Worm (Caenorhabditis elegans): Measurements from ENCODE around the gene C44B11.1.
A peak's percentile ranks its signal among the peaks of the same experiment; 100 is the strongest.

C44B11.1 gene

ce11 chrIII:3169279-3169678 lies 14.2 kb downstream of the C44B11.1 start:
- TF ChIP-seq crh-2 (tag; optimal IDR thresholded peaks at IDR 0.05) = no peak
- no peak for TF ChIP-seq nhr-6 (tag; optimal IDR thresholded peaks at IDR 0.05)
- no peak for TF ChIP-seq nhr-25 (tag; optimal IDR thresholded peaks at IDR 0.05)
- TF ChIP-seq unc-39 (tag; optimal IDR thresholded peaks at IDR 0.05) = no peak
- TF ChIP-seq nhr-10 (tag; optimal IDR thresholded peaks at IDR 0.05) = no peak
- no peak for TF ChIP-seq nhr-21 (tag; optimal IDR thresholded peaks at IDR 0.05)
- no peak for TF ChIP-seq mbf-1 (tag; optimal IDR thresholded peaks at IDR 0.05)
- TF ChIP-seq sma-3 (GFP tag; optimal IDR thresholded peaks at IDR 0.05) = no peak
- TF ChIP-seq mdl-1 (tag; optimal IDR thresholded peaks at IDR 0.05) = no peak
- no peak for TF ChIP-seq F13H6.1 (tag; optimal IDR thresholded peaks at IDR 0.05)
- TF ChIP-seq ztf-1 (GFP tag; conservative IDR thresholded peaks at IDR 0.05) = no peak
- no peak for TF ChIP-seq ztf-4 (tag; optimal IDR thresholded peaks at IDR 0.05)
- TF ChIP-seq fos-1 (tag; optimal IDR thresholded peaks at IDR 0.05) = no peak
- no peak for TF ChIP-seq lin-39 (tag; optimal IDR thresholded peaks at IDR 0.05)
- no peak for TF ChIP-seq ceh-82 (tag; optimal IDR thresholded peaks at IDR 0.05)
- TF ChIP-seq nhr-129 (tag; optimal IDR thresholded peaks at IDR 0.05) = no peak

ce11 chrIII:3170538-3170937 lies 15.5 kb downstream of the C44B11.1 start:
- no peak for TF ChIP-seq mab-5 (tag; optimal IDR thresholded peaks at IDR 0.05)
- TF ChIP-seq F13H6.1 (tag; optimal IDR thresholded peaks at IDR 0.05) = no peak
- no peak for TF ChIP-seq nhr-23 (tag; optimal IDR thresholded peaks at IDR 0.05)
- no peak for TF ChIP-seq sem-4 (tag; optimal IDR thresholded peaks at IDR 0.05)
- TF ChIP-seq nhr-12 (tag; optimal IDR thresholded peaks at IDR 0.05) = no peak
- no peak for TF ChIP-seq blmp-1 (tag; optimal IDR thresholded peaks at IDR 0.05; ENCODE audit: insufficient read depth)
- TF ChIP-seq zag-1 (tag; optimal IDR thresholded peaks at IDR 0.05) = no peak
- no peak for TF ChIP-seq alr-1 (tag; optimal IDR thresholded peaks at IDR 0.05)
- TF ChIP-seq ztf-1 (GFP tag; conservative IDR thresholded peaks at IDR 0.05) = no peak

- no peak for TF ChIP-seq R02D3.7 (tag; optimal IDR thresholded peaks at IDR 0.05)
Observed at ce11 chrIII:3171382-3171781, 16.3 kb downstream of the C44B11.1 start, which contains the start of gene R148.4. R148.4 (plus strand) TSS chrIII:3171592.

- no peak for TF ChIP-seq aly-2 (tag; optimal IDR thresholded peaks at IDR 0.05)
- TF ChIP-seq F13H6.1 (tag; optimal IDR thresholded peaks at IDR 0.05) = peak; percentile 62
- TF ChIP-seq ceh-82 (tag; optimal IDR thresholded peaks at IDR 0.05) = no peak
- TF ChIP-seq zag-1 (tag; optimal IDR thresholded peaks at IDR 0.05) = no peak
- no peak for TF ChIP-seq Y55F3AM.14 (GFP tag; optimal IDR thresholded peaks at IDR 0.05)
- TF ChIP-seq R02D3.7 (tag; optimal IDR thresholded peaks at IDR 0.05) = no peak
- TF ChIP-seq unc-55 (GFP tag; optimal IDR thresholded peaks at IDR 0.05) = peak; percentile 52
- no peak for TF ChIP-seq elt-1 (tag; optimal IDR thresholded peaks at IDR 0.05)
- TF ChIP-seq skn-1 (tag; optimal IDR thresholded peaks at IDR 0.05) = no peak
- TF ChIP-seq mdl-1 (tag; optimal IDR thresholded peaks at IDR 0.05) = peak in 1 of 2 experiments; percentile 24
- TF ChIP-seq ztf-1 (GFP tag; conservative IDR thresholded peaks at IDR 0.05) = no peak
- peak in 1 of 2 experiments; percentile 59 for TF ChIP-seq lsy-2 (tag; optimal IDR thresholded peaks at IDR 0.05)
- no peak for TF ChIP-seq elt-3 (tag; optimal IDR thresholded peaks at IDR 0.05)
- peak; percentile 27 for TF ChIP-seq sem-4 (tag; optimal IDR thresholded peaks at IDR 0.05)
- TF ChIP-seq peb-1 (tag; optimal IDR thresholded peaks at IDR 0.05) = no peak
- peak; percentile 36 for TF ChIP-seq lin-11 (tag; optimal IDR thresholded peaks at IDR 0.05)
- TF ChIP-seq ZK546.5 (tag; optimal IDR thresholded peaks at IDR 0.05) = no peak
- peak; percentile 21 for TF ChIP-seq C34F6.9 (tag; optimal IDR thresholded peaks at IDR 0.05)
- TF ChIP-seq alr-1 (tag; optimal IDR thresholded peaks at IDR 0.05) = no peak
- TF ChIP-seq sma-9 (GFP tag; optimal IDR thresholded peaks at IDR 0.05) = no peak
- no peak for TF ChIP-seq sma-9 (tag; optimal IDR thresholded peaks at IDR 0.05)
- no peak for TF ChIP-seq nhr-10 (tag; optimal IDR thresholded peaks at IDR 0.05)
- TF ChIP-seq nhr-77 (tag; optimal IDR thresholded peaks at IDR 0.05) = no peak
- TF ChIP-seq mab-5 (tag; optimal IDR thresholded peaks at IDR 0.05) = no peak
- TF ChIP-seq crh-2 (tag; optimal IDR thresholded peaks at IDR 0.05) = peak; percentile 75
- TF ChIP-seq nhr-11 (tag; optimal IDR thresholded peaks at IDR 0.05) = no peak
- TF ChIP-seq ztf-4 (tag; optimal IDR thresholded peaks at IDR 0.05) = peak; percentile 19
- TF ChIP-seq mbf-1 (tag; optimal IDR thresholded peaks at IDR 0.05) = no peak
- TF ChIP-seq blmp-1 (tag; optimal IDR thresholded peaks at IDR 0.05; ENCODE audit: insufficient read depth) = no peak
- TF ChIP-seq unc-62 (GFP tag; optimal IDR thresholded peaks at IDR 0.05) = no peak
- TF ChIP-seq snpc-4 (tag; optimal IDR thresholded peaks at IDR 0.05) = peak; percentile 15
- peak; percentile 61 for TF ChIP-seq lin-13 (GFP tag; optimal IDR thresholded peaks at IDR 0.05)
- TF ChIP-seq nhr-21 (tag; optimal IDR thresholded peaks at IDR 0.05) = peak; percentile 22
- TF ChIP-seq nhr-25 (tag; optimal IDR thresholded peaks at IDR 0.05) = peak; percentile 37
- TF ChIP-seq sma-3 (GFP tag; optimal IDR thresholded peaks at IDR 0.05) = peak; percentile 17
- peak; percentile 39 for TF ChIP-seq nhr-129 (tag; optimal IDR thresholded peaks at IDR 0.05)
- no peak for TF ChIP-seq ceh-16 (tag; optimal IDR thresholded peaks at IDR 0.05)
- no peak for TF ChIP-seq ztf-11 (tag; optimal IDR thresholded peaks at IDR 0.05)
- no peak for TF ChIP-seq egl-27 (tag; optimal IDR thresholded peaks at IDR 0.05)
- peak; percentile 66 for TF ChIP-seq gmeb-1 (tag; optimal IDR thresholded peaks at IDR 0.05)
- no peak for TF ChIP-seq ama-1 (optimal IDR thresholded peaks at IDR 0.05)
Observed at ce11 chrIII:3174985-3175384, 19.9 kb downstream of the C44B11.1 start, which contains the start of gene R148.3. R148.3 (plus strand) TSS chrIII:3175331.

Measured in whole organism, L2 larva.